Fruit fly (Drosophila melanogaster) Kc167 (cell line): ENCODE measurements around the gene CG8837.

Experiments
- Myc ChIP-seq: fragments of >200 bp; optimal IDR thresholded peaks from 2 replicates; lab custom pipeline; 2017; ENCODE audit warnings: missing external identifiers
- Sin3A ChIP-seq: fragments of >200 bp; optimal IDR thresholded peaks from 2 replicates; lab custom pipeline; 2018; ENCODE audit warnings: missing external identifiers
- h ChIP-seq: fragments of >200 bp; optimal IDR thresholded peaks from 3 replicates; lab custom pipeline; 2018; ENCODE audit warnings: missing external identifiers
- insv ChIP-seq: fragments of >200 bp; optimal IDR thresholded peaks from 3 replicates; lab custom pipeline; 2018; ENCODE audit warnings: missing external identifiers
- psq ChIP-seq: fragments of >200 bp; optimal IDR thresholded peaks from 2 replicates; lab custom pipeline; 2017; ENCODE audit warnings: missing external identifiers
- ttk ChIP-seq: sonication (Bioruptor generic); optimal IDR thresholded peaks from 2 replicates; lab custom pipeline; 2017; ENCODE audit warnings: missing external identifiers

The CG8837 gene

dm6 chr2L:3342369-3342768 is 22.3 kb downstream of the CG8837 start:
- TF ChIP-seq h: no peak
- no peak for TF ChIP-seq Myc (lab: Kevin White, UChicago)
- TF ChIP-seq Sin3A (lab: Kevin White, UChicago): no peak
- TF ChIP-seq insv (lab: Kevin White, UChicago): no peak
- TF ChIP-seq psq (lab: Kevin White, UChicago): no peak
- TF ChIP-seq ttk: no peak

dm6 chr2L:3345763-3346482 is 25.9 kb downstream of the CG8837 start:
- no peak for TF ChIP-seq h
- TF ChIP-seq ttk: no peak
- TF ChIP-seq insv (lab: Kevin White, UChicago): no peak
- no peak for TF ChIP-seq Sin3A (lab: Kevin White, UChicago)
- TF ChIP-seq Myc (lab: Kevin White, UChicago): no peak
- TF ChIP-seq psq (lab: Kevin White, UChicago): no peak

dm6 chr2L:3346483-3346839 is 26.4 kb downstream of the CG8837 start:
- no peak for TF ChIP-seq ttk
- no peak for TF ChIP-seq Sin3A (lab: Kevin White, UChicago)
- TF ChIP-seq h: no peak
- no peak for TF ChIP-seq Myc (lab: Kevin White, UChicago)
- no peak for TF ChIP-seq psq (lab: Kevin White, UChicago)
- no peak for TF ChIP-seq insv (lab: Kevin White, UChicago)

dm6 chr2L:3348146-3348747 is 28.2 kb downstream of the CG8837 start:
- no peak for TF ChIP-seq insv (lab: Kevin White, UChicago)
- TF ChIP-seq psq (lab: Kevin White, UChicago): no peak
- TF ChIP-seq Myc (lab: Kevin White, UChicago): no peak
- no peak for TF ChIP-seq ttk
- no peak for TF ChIP-seq Sin3A (lab: Kevin White, UChicago)
- no peak for TF ChIP-seq h

dm6 chr2L:3351575-3352219 is 31.7 kb downstream of the CG8837 start:
- no peak for TF ChIP-seq h
- no peak for TF ChIP-seq psq (lab: Kevin White, UChicago)
- no peak for TF ChIP-seq ttk
- TF ChIP-seq insv (lab: Kevin White, UChicago): no peak
- no peak for TF ChIP-seq Myc (lab: Kevin White, UChicago)
- no peak for TF ChIP-seq Sin3A (lab: Kevin White, UChicago)

dm6 chr2L:3352927-3353326 is 32.9 kb downstream of the CG8837 start:
- TF ChIP-seq ttk (no peak), Sin3A (lab: Kevin White, UChicago) (no peak), insv (lab: Kevin White, UChicago) (no peak), h (no peak), psq (lab: Kevin White, UChicago) (no peak), Myc (lab: Kevin White, UChicago) (no peak)

- TF ChIP-seq insv (lab: Kevin White, UChicago): no peak
- no peak for TF ChIP-seq ttk
- TF ChIP-seq psq (lab: Kevin White, UChicago): no peak
Observed at dm6 chr2L:3353791-3354190, 33.7 kb downstream of the CG8837 start.

dm6 chr2L:3354642-3355380 is 34.8 kb downstream of the CG8837 start, which contains the start of gene E23:
E23 (minus strand) TSS chr2L:3354829.
- no peak for TF ChIP-seq insv (lab: Kevin White, UChicago)
- no peak for TF ChIP-seq h
- no peak for TF ChIP-seq Sin3A (lab: Kevin White, UChicago)
- no peak for TF ChIP-seq ttk
- TF ChIP-seq Myc (lab: Kevin White, UChicago): no peak
- TF ChIP-seq psq (lab: Kevin White, UChicago): no peak

dm6 chr2L:3355791-3356190 is 35.7 kb downstream of the CG8837 start:
- TF ChIP-seq insv (lab: Kevin White, UChicago) (no peak), Sin3A (lab: Kevin White, UChicago) (no peak), Myc (lab: Kevin White, UChicago) (no peak), h (no peak), psq (lab: Kevin White, UChicago) (no peak), ttk (no peak)

dm6 chr2L:3356193-3356645 is 36.2 kb downstream of the CG8837 start:
- TF ChIP-seq psq (lab: Kevin White, UChicago): no peak

dm6 chr2L:3356790-3357696 is 37.0 kb downstream of the CG8837 start, which contains the start of gene CG8838:
CG8838 (plus strand) TSS chr2L:3357646.
- TF ChIP-seq insv (lab: Kevin White, UChicago): no peak
- TF ChIP-seq ttk: no peak
- no peak for TF ChIP-seq psq (lab: Kevin White, UChicago)
- no peak for TF ChIP-seq Myc (lab: Kevin White, UChicago)
- TF ChIP-seq Sin3A (lab: Kevin White, UChicago): no peak
- TF ChIP-seq h: no peak
